Worm (Caenorhabditis elegans): ENCODE results near the gene nhr-95.

nhr-95 gene

ce11 chrV:19118312-19118711 lies 35.9 kb upstream of the nhr-95 start, which contains the start of gene pro-3:
pro-3 (minus strand) TSS chrV:19118412.
- TF ChIP-seq ref-1 (GFP tag; conservative IDR thresholded peaks at IDR 0.05) (no peak), cog-1 (tag; optimal IDR thresholded peaks at IDR 0.05) (no peak), med-1 (GFP tag; optimal IDR thresholded peaks at IDR 0.05; ENCODE audit: insufficient read depth) (no peak), flt-1 (GFP tag; IDR thresholded peaks at IDR 0.05) (no peak), tab-1 (GFP tag; IDR thresholded peaks at IDR 0.05) (no peak), klf-2 (GFP tag; conservative IDR thresholded peaks at IDR 0.05) (no peak), ztf-23 (GFP tag; IDR thresholded peaks at IDR 0.05) (no peak), ztf-29 (GFP tag; IDR thresholded peaks at IDR 0.05) (no peak), T22C8.4 (GFP tag; IDR thresholded peaks at IDR 0.05) (no peak)

- TF ChIP-seq ref-1 (GFP tag; conservative IDR thresholded peaks at IDR 0.05) (no peak), T22C8.4 (GFP tag; IDR thresholded peaks at IDR 0.05) (peak; percentile 89)
Measured at ce11 chrV:19116872-19117372, 34.5 kb upstream of the nhr-95 start.

ce11 chrV:19113639-19114038 lies 31.2 kb upstream of the nhr-95 start:
- peak; percentile 99 for TF ChIP-seq T22C8.4 (GFP tag; IDR thresholded peaks at IDR 0.05)

ce11 chrV:19112590-19112989 lies 30.1 kb upstream of the nhr-95 start:
- TF ChIP-seq T22C8.4 (GFP tag; IDR thresholded peaks at IDR 0.05): peak; percentile 93

ce11 chrV:19107065-19107464 lies 24.6 kb upstream of the nhr-95 start:
- TF ChIP-seq T22C8.4 (GFP tag; IDR thresholded peaks at IDR 0.05) (peak; percentile 86), ref-1 (GFP tag; conservative IDR thresholded peaks at IDR 0.05) (no peak), ztf-23 (GFP tag; IDR thresholded peaks at IDR 0.05) (no peak), tab-1 (GFP tag; IDR thresholded peaks at IDR 0.05) (no peak)

- TF ChIP-seq T22C8.4 (GFP tag; IDR thresholded peaks at IDR 0.05): peak; percentile 95
Measured at ce11 chrV:19101589-19102201, 19.3 kb upstream of the nhr-95 start, which contains the start of gene zhp-4. zhp-4 (minus strand) TSS chrV:19101786.

- peak; percentile 88 for TF ChIP-seq T22C8.4 (GFP tag; IDR thresholded peaks at IDR 0.05)
Measured at ce11 chrV:19100663-19101062, 18.2 kb upstream of the nhr-95 start.

- TF ChIP-seq T22C8.4 (GFP tag; IDR thresholded peaks at IDR 0.05): peak; percentile 98
Measured at ce11 chrV:19100139-19100538, 17.7 kb upstream of the nhr-95 start.

ce11 chrV:19099504-19099903 lies 17.1 kb upstream of the nhr-95 start:
- TF ChIP-seq ref-1 (GFP tag; conservative IDR thresholded peaks at IDR 0.05): no peak
- peak; percentile 98 for TF ChIP-seq T22C8.4 (GFP tag; IDR thresholded peaks at IDR 0.05)

ce11 chrV:19090885-19091284 lies 8.4 kb upstream of the nhr-95 start:
- TF ChIP-seq med-1 (GFP tag; optimal IDR thresholded peaks at IDR 0.05; ENCODE audit: insufficient read depth): no peak

ce11 chrV:19087426-19087825 lies 5.0 kb upstream of the nhr-95 start, which contains the start of gene nhr-145:
nhr-145 (plus strand) TSS chrV:19087723.
- TF ChIP-seq T22C8.4 (GFP tag; IDR thresholded peaks at IDR 0.05) (peak; percentile 71), tab-1 (GFP tag; IDR thresholded peaks at IDR 0.05) (no peak)

ce11 chrV:19083789-19084188 lies 1.3 kb upstream of the nhr-95 start:
- TF ChIP-seq T22C8.4 (GFP tag; IDR thresholded peaks at IDR 0.05) (no peak), klf-2 (GFP tag; conservative IDR thresholded peaks at IDR 0.05) (no peak), flt-1 (GFP tag; IDR thresholded peaks at IDR 0.05) (no peak), med-1 (GFP tag; optimal IDR thresholded peaks at IDR 0.05; ENCODE audit: insufficient read depth) (no peak), ztf-29 (GFP tag; IDR thresholded peaks at IDR 0.05) (no peak), tab-1 (GFP tag; IDR thresholded peaks at IDR 0.05) (no peak), ref-1 (GFP tag; conservative IDR thresholded peaks at IDR 0.05) (no peak), cog-1 (tag; optimal IDR thresholded peaks at IDR 0.05) (no peak), ztf-23 (GFP tag; IDR thresholded peaks at IDR 0.05) (no peak)

- TF ChIP-seq ztf-23 (GFP tag; IDR thresholded peaks at IDR 0.05): no peak
- no peak for TF ChIP-seq cog-1 (tag; optimal IDR thresholded peaks at IDR 0.05)
- peak; percentile 6; the same call in 1 of the 2 replicates for TF ChIP-seq T22C8.4 (GFP tag; IDR thresholded peaks at IDR 0.05)
- no peak for TF ChIP-seq ref-1 (GFP tag; conservative IDR thresholded peaks at IDR 0.05)
- no peak for TF ChIP-seq flt-1 (GFP tag; IDR thresholded peaks at IDR 0.05)
Measured at ce11 chrV:19076835-19077234, 5.6 kb downstream of the nhr-95 start.

All from whole organism, midembryonic.